Fruit fly (Drosophila melanogaster) whole organism, prepupa: Measurements from ENCODE around the gene ND-B14.5A.

ENCODE experiments used
- CG10631 ChIP-seq: fragments of 200-800 bp; sonication (Bioruptor generic); optimal IDR thresholded peaks from 2 replicates; lab custom pipeline; 2016; ENCODE audit warnings: missing biosample characterization, missing genetic modification characterization
- CG16779 ChIP-seq: fragments of 200-800 bp; sonication (Bioruptor generic); optimal IDR thresholded peaks from 3 replicates; lab custom pipeline; 2017; ENCODE audit warnings: missing biosample characterization, mild to moderate bottlenecking, missing genetic modification characterization
- CG31627 ChIP-seq: fragments of 200-800 bp; sonication (Bioruptor generic); optimal IDR thresholded peaks from 3 replicates; lab custom pipeline; 2016; ENCODE audit warnings: missing biosample characterization, missing genetic modification characterization
- CG6163 ChIP-seq: fragments of 200-800 bp; sonication (Bioruptor generic); IDR thresholded peaks from 3 replicates; pipeline ENCODE4 v1.3.6; 2022; ENCODE audit warnings: missing biosample characterization, missing genetic modification characterization
- CG6808 ChIP-seq: fragments of 200-800 bp; sonication (Bioruptor generic); optimal IDR thresholded peaks from 3 replicates; lab custom pipeline; 2017; ENCODE audit warnings: missing biosample characterization, missing genetic modification characterization, mild to moderate bottlenecking, moderate library complexity, missing genetic modification reagents
- CG7368 ChIP-seq: fragments of 200-800 bp; sonication (Bioruptor generic); optimal IDR thresholded peaks from 3 replicates; lab custom pipeline; 2016; ENCODE audit warnings: missing biosample characterization, missing genetic modification characterization
- Hr39 ChIP-seq: fragments of 200-800 bp; sonication (Bioruptor generic); optimal IDR thresholded peaks from 2 replicates; lab custom pipeline; 2016; ENCODE audit warnings: missing biosample characterization, missing genetic modification characterization
- Sox14 ChIP-seq: fragments of 200-800 bp; sonication (Bioruptor generic); optimal IDR thresholded peaks from 3 replicates; lab custom pipeline; 2016; ENCODE audit warnings: missing biosample characterization, missing genetic modification characterization
- Sox15 ChIP-seq: fragments of 200-800 bp; sonication (Bioruptor generic); optimal IDR thresholded peaks from 3 replicates; lab custom pipeline; 2016; ENCODE audit warnings: missing biosample characterization, missing genetic modification characterization

ND-B14.5A gene

dm6 chrX:2222181-2222790 is 50.0 kb downstream of the ND-B14.5A start, which contains the start of gene Vinc (continued):
- TF ChIP-seq CG7368: peak; percentile 93
- TF ChIP-seq CG6808 (GFP tag; lab: Kevin White, UChicago): peak; percentile 93
- TF ChIP-seq Sox14 (GFP tag; lab: Kevin White, UChicago): peak; percentile 82
- TF ChIP-seq CG10631 (GFP tag; lab: Kevin White, UChicago): no peak
- TF ChIP-seq CG6163 (GFP tag; lab: Robert Waterston, UW): peak; percentile 84
- TF ChIP-seq Sox15 (GFP tag; lab: Kevin White, UChicago): peak; percentile 67
- peak; percentile 91 for TF ChIP-seq CG16779 (tag; lab: Kevin White, UChicago)
- peak; percentile 74 for TF ChIP-seq CG31627 (GFP tag; lab: Kevin White, UChicago)
- peak; percentile 79 for TF ChIP-seq Hr39 (GFP tag; lab: Kevin White, UChicago)
- TF ChIP-seq, all 60 proteins: peak for 49
